Fruit fly (Drosophila melanogaster): ENCODE measurements around the gene CG32388.

CG32388 gene

DNA sequence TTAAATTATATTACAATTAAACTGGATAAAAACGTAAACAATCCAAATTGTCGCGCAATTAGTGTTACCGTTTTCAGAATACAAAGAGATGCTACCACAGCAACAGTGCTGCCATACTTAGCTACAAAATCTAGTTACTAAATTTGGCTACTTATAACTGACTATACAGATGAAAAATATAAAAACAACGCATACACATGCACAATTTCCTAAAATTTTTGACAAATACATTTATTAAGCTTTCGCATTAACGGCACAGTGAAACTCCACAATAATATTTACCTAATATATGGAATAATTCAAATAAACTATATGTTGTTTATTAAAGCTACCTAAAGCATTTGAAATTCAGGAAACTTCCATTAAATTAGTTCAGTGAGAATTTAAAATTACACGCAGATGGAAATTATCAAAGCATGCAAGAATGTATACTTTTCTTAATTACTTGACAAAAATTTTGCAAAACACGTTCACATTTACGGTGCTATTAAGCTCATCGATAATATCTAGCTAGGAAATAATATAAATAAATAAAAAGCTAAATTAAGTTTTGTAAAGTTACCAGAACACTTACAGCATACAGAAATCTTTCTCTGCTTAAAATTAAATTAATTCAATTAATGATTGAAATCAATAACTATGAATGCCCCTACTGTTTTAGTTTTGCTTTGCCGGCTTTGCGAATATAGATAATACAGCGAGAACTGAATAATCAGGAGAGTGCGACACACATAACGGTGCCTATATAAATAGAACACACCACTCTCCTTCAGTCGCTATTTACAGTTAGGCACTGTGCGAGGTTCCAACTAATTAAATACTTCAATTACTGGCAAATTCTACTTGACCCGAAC is 15.2 kb downstream of the CG32388 start, which contains the start of the genes Mis12 and CG9953 (continued):
- TF ChIP-seq Smox (GFP tag; optimal IDR thresholded peaks at IDR 0.05), result no peak
- peak; percentile 14 for TF ChIP-seq CG11902 (GFP tag; optimal IDR thresholded peaks at IDR 0.05)
- no peak for TF ChIP-seq fd59A (GFP tag; optimal IDR thresholded peaks at IDR 0.05)
- no peak for TF ChIP-seq vri (GFP tag; optimal IDR thresholded peaks at IDR 0.05)
- no peak for TF ChIP-seq spab (GFP tag; optimal IDR thresholded peaks at IDR 0.05)
- no peak for TF ChIP-seq fd85E (GFP tag; optimal IDR thresholded peaks at IDR 0.05)
- TF ChIP-seq Sox102F (GFP tag; optimal IDR thresholded peaks at IDR 0.05), result no peak
- TF ChIP-seq CG10669 (GFP tag; optimal IDR thresholded peaks at IDR 0.05), result peak; percentile 19
- no peak for TF ChIP-seq Lpt (GFP tag; optimal IDR thresholded peaks at IDR 0.05)
- no peak for TF ChIP-seq CG6854 (GFP tag; optimal IDR thresholded peaks at IDR 0.05)
- no peak for TF ChIP-seq Eip93F (GFP tag; optimal IDR thresholded peaks at IDR 0.05)
- peak; percentile 86 for TF ChIP-seq Eip78C (GFP tag)
- peak; percentile 55 for TF ChIP-seq CG4318 (GFP tag; optimal IDR thresholded peaks at IDR 0.05)
- no peak for TF ChIP-seq Met (GFP tag; optimal IDR thresholded peaks at IDR 0.05)
- TF ChIP-seq CG6163 (GFP tag; IDR thresholded peaks at IDR 0.05), result peak; percentile 74
- TF ChIP-seq CG8632 (GFP tag; optimal IDR thresholded peaks at IDR 0.05), result peak; percentile 40
- TF ChIP-seq Gug (GFP tag; IDR thresholded peaks at IDR 0.05), result peak; percentile 27; the same call in 1 of the 2 replicates
- TF ChIP-seq CG16779 (tag; optimal IDR thresholded peaks at IDR 0.05), result no peak
- no peak for TF ChIP-seq dsx (GFP tag; optimal IDR thresholded peaks at IDR 0.05; ENCODE audit: poor library complexity, severe bottlenecking)
- peak; percentile 27 for TF ChIP-seq Ets96B (tag; optimal IDR thresholded peaks at IDR 0.05)

DNA sequence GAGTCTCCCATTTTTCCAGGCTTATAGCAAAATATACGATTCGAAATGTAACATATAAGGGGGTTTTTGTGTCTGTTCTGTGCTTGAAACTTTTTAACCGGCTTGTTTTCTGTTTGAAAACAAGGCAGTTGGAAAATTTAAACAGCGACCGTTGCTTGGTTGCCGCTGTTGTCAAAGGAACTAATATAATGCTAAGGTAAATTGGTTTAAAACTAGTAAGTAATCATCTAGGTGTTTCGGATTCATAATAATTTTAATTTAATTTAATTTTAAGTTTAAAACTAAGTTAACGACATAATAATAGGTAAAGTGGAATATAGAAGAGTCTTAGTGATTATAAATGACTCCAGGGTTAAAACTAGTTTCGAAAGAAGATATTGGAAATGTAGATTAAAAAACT is 16.6 kb downstream of the CG32388 start, which contains the start of gene CG10064:
Gene CG10064, minus strand, starts transcription at position 101 of the 400 bp plus-strand sequence.
- TF ChIP-seq dac (GFP tag; optimal IDR thresholded peaks at IDR 0.05) (no peak), CG11762 (GFP tag; optimal IDR thresholded peaks at IDR 0.05; ENCODE audit: insufficient read depth) (no peak), CG6808 (GFP tag; optimal IDR thresholded peaks at IDR 0.05) (no peak), CG10669 (GFP tag; optimal IDR thresholded peaks at IDR 0.05) (no peak), fkh (GFP tag; optimal IDR thresholded peaks at IDR 0.05) (no peak), Ets96B (tag; optimal IDR thresholded peaks at IDR 0.05) (no peak), Eip93F (GFP tag; optimal IDR thresholded peaks at IDR 0.05) (no peak), Sox102F (GFP tag; optimal IDR thresholded peaks at IDR 0.05) (no peak), cyc (GFP tag; optimal IDR thresholded peaks at IDR 0.05) (no peak), lz (GFP tag; optimal IDR thresholded peaks at IDR 0.05) (no peak), Ets21C (GFP tag; optimal IDR thresholded peaks at IDR 0.05) (no peak)

DNA sequence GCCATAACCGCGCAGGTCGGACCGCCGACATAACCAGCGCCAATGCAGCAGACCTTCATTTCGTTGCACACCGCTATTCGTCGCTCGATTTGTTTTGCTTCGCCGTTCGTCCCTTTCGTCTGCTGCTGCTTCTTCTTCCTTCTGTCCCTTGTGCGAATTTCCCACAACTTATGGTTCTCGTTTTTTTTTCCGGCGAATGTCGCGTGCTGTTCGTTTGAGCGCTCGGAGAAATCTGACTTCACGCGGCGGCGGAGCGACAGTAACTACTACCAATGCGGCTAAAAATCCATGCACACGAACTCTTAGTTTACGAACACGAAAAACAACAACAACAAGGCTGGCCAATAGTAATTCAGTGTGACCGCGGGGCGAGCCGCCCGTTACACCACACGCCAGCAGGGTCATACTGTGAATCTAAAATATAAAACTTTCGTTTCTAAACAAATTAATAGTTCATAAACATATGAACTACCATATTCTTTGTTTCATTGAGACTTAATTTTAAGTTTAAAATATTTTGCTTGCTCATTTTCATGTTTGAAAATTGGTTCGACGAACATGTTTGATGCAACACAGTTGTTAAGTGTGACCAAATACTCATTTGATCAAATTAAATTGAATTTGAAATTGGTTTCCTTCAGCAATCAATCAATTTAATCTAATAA is 19.8 kb downstream of the CG32388 start, which contains the start of gene sgl:
Gene sgl, minus strand, starts transcription at position 271 of the 665 bp plus-strand sequence.
- no peak; the same call in 1 of the 2 replicates for TF ChIP-seq Gug (GFP tag; IDR thresholded peaks at IDR 0.05)
- TF ChIP-seq fd85E (GFP tag; optimal IDR thresholded peaks at IDR 0.05), result no peak
- peak; percentile 55; the same call in 1 of the 2 replicates for TF ChIP-seq CG15336 (GFP tag; IDR thresholded peaks at IDR 0.05)
- TF ChIP-seq dac (GFP tag; optimal IDR thresholded peaks at IDR 0.05), result no peak
- peak; percentile 48; the same call in 2 of the 3 replicates for TF ChIP-seq CG8119 (GFP tag; IDR thresholded peaks at IDR 0.05)
- peak; percentile 87 for TF ChIP-seq CG6163 (GFP tag; IDR thresholded peaks at IDR 0.05)
- peak; percentile 28 for TF ChIP-seq achi (GFP tag; optimal IDR thresholded peaks at IDR 0.05)
- peak; percentile 8 for TF ChIP-seq Met (GFP tag; optimal IDR thresholded peaks at IDR 0.05)
- TF ChIP-seq Sox15 (GFP tag; optimal IDR thresholded peaks at IDR 0.05), result no peak
- peak; percentile 73 for TF ChIP-seq Eip78C (GFP tag)
- TF ChIP-seq CG31627 (GFP tag; optimal IDR thresholded peaks at IDR 0.05), result no peak
- TF ChIP-seq fkh (GFP tag; optimal IDR thresholded peaks at IDR 0.05), result no peak
- TF ChIP-seq ss (GFP tag; optimal IDR thresholded peaks at IDR 0.05), result peak; percentile 71 to 76
- TF ChIP-seq lz (GFP tag; optimal IDR thresholded peaks at IDR 0.05), result no peak
- peak; percentile 62 for TF ChIP-seq vri (GFP tag; optimal IDR thresholded peaks at IDR 0.05)
- TF ChIP-seq Smox (GFP tag; optimal IDR thresholded peaks at IDR 0.05), result no peak
- peak; percentile 29 for TF ChIP-seq spab (GFP tag; optimal IDR thresholded peaks at IDR 0.05)
- TF ChIP-seq Sox14 (GFP tag; optimal IDR thresholded peaks at IDR 0.05), result peak; percentile 36
- peak; percentile 52 for TF ChIP-seq topi (GFP tag; optimal IDR thresholded peaks at IDR 0.05)
- TF ChIP-seq CG7368 (GFP tag; optimal IDR thresholded peaks at IDR 0.05), result no peak
- TF ChIP-seq CG6276 (GFP tag; optimal IDR thresholded peaks at IDR 0.05), result peak; percentile 74
- peak; percentile 53 for TF ChIP-seq Eip75B (GFP tag; optimal IDR thresholded peaks at IDR 0.05)
- no peak for TF ChIP-seq CG32006 (GFP tag; optimal IDR thresholded peaks at IDR 0.05)
- TF ChIP-seq CG8632 (GFP tag; optimal IDR thresholded peaks at IDR 0.05), result no peak
- no peak for TF ChIP-seq CG6792 (GFP tag; optimal IDR thresholded peaks at IDR 0.05)
- TF ChIP-seq esn (GFP tag; optimal IDR thresholded peaks at IDR 0.05), result peak; percentile 51
- no peak for TF ChIP-seq cyc (GFP tag; optimal IDR thresholded peaks at IDR 0.05)
- TF ChIP-seq fd59A (GFP tag; optimal IDR thresholded peaks at IDR 0.05), result no peak
- TF ChIP-seq dsx (GFP tag; optimal IDR thresholded peaks at IDR 0.05; ENCODE audit: poor library complexity, severe bottlenecking), result peak; percentile 43
- peak; percentile 72 for TF ChIP-seq CG1621 (tag; optimal IDR thresholded peaks at IDR 0.05)

Data from whole organism, prepupa.